Worm (Caenorhabditis elegans): ENCODE results near the gene best-14.

DNA sequence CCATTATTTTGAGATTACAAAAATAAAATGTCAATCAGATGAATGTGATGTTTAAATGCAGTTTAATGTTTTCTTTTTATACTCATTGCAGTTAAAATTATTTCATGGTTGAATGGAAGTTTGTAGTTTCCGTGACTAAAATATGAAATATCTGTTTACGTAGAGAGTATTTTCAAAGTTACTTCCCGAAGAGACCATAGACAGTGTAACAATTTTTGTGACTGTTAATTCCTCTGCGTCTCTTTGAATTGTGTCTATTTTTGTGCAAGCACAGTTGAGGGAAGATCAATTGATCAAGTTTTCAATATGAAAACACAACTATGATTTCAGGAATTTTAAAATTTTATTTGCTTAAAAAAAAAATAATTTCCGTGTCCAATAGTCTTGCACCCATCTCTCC lies 11.0 kb upstream of the best-14 start, which contains the start of gene F25D1.5:
- TF ChIP-seq C34F6.9 (tag; optimal IDR thresholded peaks at IDR 0.05) (no peak), aly-2 (tag; optimal IDR thresholded peaks at IDR 0.05) (no peak), unc-62 (GFP tag; optimal IDR thresholded peaks at IDR 0.05) (no peak), fos-1 (tag; optimal IDR thresholded peaks at IDR 0.05) (peak; percentile 41), zag-1 (tag; optimal IDR thresholded peaks at IDR 0.05) (no peak), dmd-4 (tag; optimal IDR thresholded peaks at IDR 0.05) (no peak), elt-1 (tag; optimal IDR thresholded peaks at IDR 0.05) (no peak), mbf-1 (tag; optimal IDR thresholded peaks at IDR 0.05) (no peak)
